Worm (Caenorhabditis elegans) whole organism, young adult: Measurements from ENCODE around the gene mtp-18.

ENCODE experiments used
- B0035.1 ChIP-seq: sonication (generic microtip); optimal IDR thresholded peaks from 2 replicates; lab custom pipeline; 2016; ENCODE audit warnings: missing genetic modification characterization, mild to moderate bottlenecking, missing compliant biosample characterization, missing genotype, missing genetic modification reagents
- B0261.1 ChIP-seq: sonication (generic microtip); optimal IDR thresholded peaks from 2 replicates; lab custom pipeline; 2016; ENCODE audit warnings: mild to moderate bottlenecking, missing genetic modification characterization, moderate library complexity, missing compliant biosample characterization
- B0336.3 ChIP-seq: fragments of 200-800 bp; sonication (Bioruptor generic); IDR thresholded peaks from 2 replicates; pipeline ENCODE4 v1.3.6; 2022; ENCODE audit warnings: missing genetic modification characterization, missing compliant biosample characterization
- F49E8.2 ChIP-seq: sonication (generic microtip); optimal IDR thresholded peaks from 3 replicates; lab custom pipeline; 2017; ENCODE audit warnings: missing genetic modification characterization, mild to moderate bottlenecking, missing compliant biosample characterization, antibody characterized with exemption, moderate library complexity; ENCODE audit not compliant: insufficient read depth
- F57A8.1 ChIP-seq: fragments of 200-800 bp; sonication (Bioruptor generic); optimal IDR thresholded peaks from 2 replicates; lab custom pipeline; 2018; ENCODE audit warnings: mild to moderate bottlenecking, missing genetic modification characterization, moderate library complexity, missing compliant biosample characterization
- F57C9.4 ChIP-seq: sonication (generic microtip); optimal IDR thresholded peaks from 2 replicates; lab custom pipeline; 2017; ENCODE audit warnings: mild to moderate bottlenecking, missing genetic modification characterization, missing compliant biosample characterization
- K12H6.12 ChIP-seq: fragments of 200-800 bp; sonication (Bioruptor generic); optimal IDR thresholded peaks from 2 replicates; lab custom pipeline; 2018; ENCODE audit warnings: mild to moderate bottlenecking, missing genetic modification characterization, missing compliant biosample characterization
- T07F8.4 ChIP-seq: sonication (generic microtip); optimal IDR thresholded peaks from 2 replicates; lab custom pipeline; 2016; ENCODE audit warnings: mild to moderate bottlenecking, missing genetic modification characterization, moderate library complexity, missing compliant biosample characterization
- Y53F4B.3 ChIP-seq: fragments of 200-800 bp; sonication (Bioruptor generic); IDR thresholded peaks from 2 replicates; pipeline ENCODE4 v1.3.6; 2022; ENCODE audit warnings: missing genetic modification reagents, missing genetic modification characterization, missing compliant biosample characterization
- Y67H2A.10 ChIP-seq: fragments of 200-800 bp; sonication (Bioruptor generic); conservative IDR thresholded peaks from 2 replicates; pipeline ENCODE4 v1.3.6; 2022; ENCODE audit warnings: missing genetic modification reagents, missing genetic modification characterization, missing compliant biosample characterization
- Y79H2A.3 ChIP-seq: fragments of 200-800 bp; sonication (Bioruptor generic); conservative IDR thresholded peaks from 2 replicates; pipeline ENCODE4 v1.3.6; 2022; ENCODE audit warnings: missing genetic modification reagents, missing genetic modification characterization, missing compliant biosample characterization
- Y95B8A.8 ChIP-seq: fragments of 200-800 bp; sonication (Bioruptor generic); IDR thresholded peaks from 2 replicates; pipeline ENCODE4 v1.3.6; 2022; ENCODE audit warnings: missing genetic modification reagents, missing genetic modification characterization, missing compliant biosample characterization
- akir-1 ChIP-seq: fragments of 200-800 bp; sonication (Bioruptor generic); optimal IDR thresholded peaks from 2 replicates; lab custom pipeline; 2018; ENCODE audit warnings: mild to moderate bottlenecking, missing genetic modification characterization, moderate library complexity, missing compliant biosample characterization
- aptf-3 ChIP-seq: fragments of 200-800 bp; sonication (Bioruptor generic); IDR thresholded peaks from 2 replicates; pipeline ENCODE4 v1.3.6; 2022; ENCODE audit warnings: missing genetic modification characterization, missing compliant biosample characterization
- attf-5 ChIP-seq: fragments of 200-800 bp; sonication (Bioruptor generic); optimal IDR thresholded peaks from 2 replicates; lab custom pipeline; 2018; ENCODE audit warnings: mild to moderate bottlenecking, missing genetic modification characterization, missing compliant biosample characterization
- bed-1 ChIP-seq: fragments of 200-800 bp; sonication (Bioruptor generic); IDR thresholded peaks from 2 replicates; pipeline ENCODE4 v1.3.6; 2022; ENCODE audit warnings: missing genetic modification reagents, missing genetic modification characterization, missing compliant biosample characterization
- cebp-1 ChIP-seq, 2 experiments: fragments of 200-800 bp in 1 of 2; sonication (Bioruptor generic) in 1 of 2; sonication (generic microtip) in 1 of 2; IDR thresholded peaks in 1 of 2; optimal IDR thresholded peaks in 1 of 2; 2 replicates each; pipeline versions ENCODE4 v1.3.6 to Lab custom; 2017 to 2022; ENCODE audit warnings: missing compliant biosample characterization in 2 of 2, missing genetic modification characterization in 2 of 2, mild to moderate bottlenecking in 1 of 2, missing genetic modification reagents in 1 of 2, moderate library complexity in 1 of 2
- ceh-27 ChIP-seq: fragments of 200-800 bp; sonication (Bioruptor generic); optimal IDR thresholded peaks from 2 replicates; lab custom pipeline; 2018; ENCODE audit warnings: mild to moderate bottlenecking, missing genetic modification characterization, moderate library complexity, missing compliant biosample characterization
- ceh-58 ChIP-seq: fragments of 200-800 bp; sonication (Bioruptor generic); IDR thresholded peaks from 2 replicates; pipeline ENCODE4 v1.3.6; 2022; ENCODE audit warnings: missing genetic modification characterization, missing compliant biosample characterization
- chd-7 ChIP-seq: sonication (generic microtip); optimal IDR thresholded peaks from 2 replicates; lab custom pipeline; 2016; ENCODE audit warnings: mild to moderate bottlenecking, missing genetic modification characterization, moderate library complexity, missing compliant biosample characterization
- dpl-1 ChIP-seq: fragments of 150-350 bp; optimal IDR thresholded peaks from 2 replicates; lab custom pipeline; 2014; ENCODE audit warnings: missing biosample characterization, missing genetic modification reagents, missing genetic modification characterization
- efl-1 ChIP-seq: fragments of 150-350 bp; optimal IDR thresholded peaks from 2 replicates; lab custom pipeline; 2014; ENCODE audit warnings: missing biosample characterization, missing genetic modification reagents, missing genetic modification characterization
- hlh-26 ChIP-seq: fragments of 200-800 bp; sonication (Bioruptor generic); conservative IDR thresholded peaks from 2 replicates; pipeline ENCODE4 v1.3.6; 2022; ENCODE audit warnings: missing genetic modification reagents, missing genetic modification characterization, missing compliant biosample characterization
- hmg-1.2 ChIP-seq: fragments of 200-800 bp; sonication (Bioruptor generic); IDR thresholded peaks from 2 replicates; pipeline ENCODE4 v1.3.6; 2022; ENCODE audit warnings: missing genetic modification reagents, missing genetic modification characterization, missing compliant biosample characterization
- hmg-20 ChIP-seq: fragments of 200-800 bp; sonication (Bioruptor generic); IDR thresholded peaks from 2 replicates; pipeline ENCODE4 v1.3.6; 2022; ENCODE audit warnings: missing genetic modification reagents, missing genetic modification characterization, missing compliant biosample characterization
- lag-1 ChIP-seq: fragments of 200-800 bp; sonication (Bioruptor generic); IDR thresholded peaks from 2 replicates; pipeline ENCODE4 v1.3.6; 2022; ENCODE audit warnings: missing genetic modification reagents, missing genetic modification characterization, missing compliant biosample characterization
- let-526 ChIP-seq: fragments of 200-800 bp; sonication (Bioruptor generic); IDR thresholded peaks from 2 replicates; pipeline ENCODE4 v1.3.6; 2022; ENCODE audit warnings: missing genetic modification reagents, missing genetic modification characterization, missing compliant biosample characterization
- let-607 ChIP-seq, 2 experiments: fragments of 200-800 bp in 1 of 2; sonication (Bioruptor generic) in 1 of 2; sonication (generic microtip) in 1 of 2; optimal IDR thresholded peaks; 2 replicates each; lab custom pipeline; 2016 to 2018; ENCODE audit warnings: mild to moderate bottlenecking in 2 of 2, missing compliant biosample characterization in 2 of 2, missing genetic modification characterization in 2 of 2, moderate library complexity in 2 of 2, missing genotype in 1 of 2
- lin-35 ChIP-seq, 3 experiments: fragments of 150-350 bp in 2 of 3; sonication (generic microtip) in 1 of 3; optimal IDR thresholded peaks; 2 replicates each; lab custom pipeline; 2014 to 2018; ENCODE audit warnings: missing biosample characterization in 3 of 3, missing genetic modification characterization in 3 of 3, missing genetic modification reagents in 3 of 3
- lin-40 ChIP-seq: sonication (generic microtip); optimal IDR thresholded peaks from 2 replicates; lab custom pipeline; 2016; ENCODE audit warnings: missing genetic modification characterization, mild to moderate bottlenecking, missing compliant biosample characterization, missing genotype, missing genetic modification reagents
- lin-54 ChIP-seq: fragments of 200-800 bp; sonication (Bioruptor generic); optimal IDR thresholded peaks from 2 replicates; lab custom pipeline; 2018; ENCODE audit warnings: mild to moderate bottlenecking, missing genetic modification characterization, missing compliant biosample characterization
- lsy-27 ChIP-seq: sonication (generic microtip); optimal IDR thresholded peaks from 2 replicates; lab custom pipeline; 2017; ENCODE audit warnings: missing genetic modification characterization, mild to moderate bottlenecking, missing compliant biosample characterization, antibody characterized with exemption, missing genotype, borderline replicate concordance; ENCODE audit not compliant: insufficient read depth
- madf-10 ChIP-seq: sonication (generic microtip); optimal IDR thresholded peaks from 2 replicates; lab custom pipeline; 2016; ENCODE audit warnings: mild to moderate bottlenecking, missing genetic modification characterization, missing compliant biosample characterization
- mes-4 ChIP-seq: sonication (generic microtip); optimal IDR thresholded peaks from 2 replicates; lab custom pipeline; 2016; ENCODE audit warnings: missing genotype, missing genetic modification characterization, missing compliant biosample characterization
- pbrm-1 ChIP-seq: fragments of 200-800 bp; sonication (Bioruptor generic); IDR thresholded peaks from 2 replicates; pipeline ENCODE4 v1.3.6; 2022; ENCODE audit warnings: missing genetic modification reagents, missing genetic modification characterization, missing compliant biosample characterization
- repo-1 ChIP-seq: sonication (generic microtip); optimal IDR thresholded peaks from 2 replicates; lab custom pipeline; 2017; ENCODE audit warnings: mild to moderate bottlenecking, missing genetic modification characterization, missing compliant biosample characterization
- sdz-38 ChIP-seq: sonication (generic microtip); optimal IDR thresholded peaks from 2 replicates; lab custom pipeline; 2016; ENCODE audit warnings: missing genotype, missing genetic modification characterization, missing compliant biosample characterization
- snpc-1.1 ChIP-seq: sonication (generic microtip); optimal IDR thresholded peaks from 2 replicates; lab custom pipeline; 2017; ENCODE audit warnings: missing genetic modification characterization, mild to moderate bottlenecking, missing compliant biosample characterization, antibody characterized with exemption, moderate library complexity, missing genotype, missing genetic modification reagents; ENCODE audit not compliant: insufficient read depth
- snpc-1.3 ChIP-seq: sonication (generic microtip); optimal IDR thresholded peaks from 2 replicates; lab custom pipeline; 2017; ENCODE audit warnings: missing genetic modification characterization, mild to moderate bottlenecking, missing compliant biosample characterization, antibody characterized with exemption, moderate library complexity, missing genotype, missing genetic modification reagents; ENCODE audit not compliant: insufficient read depth
- somi-1 ChIP-seq: fragments of 200-800 bp; sonication (Bioruptor generic); optimal IDR thresholded peaks from 2 replicates; lab custom pipeline; 2018; ENCODE audit warnings: mild to moderate bottlenecking, missing genetic modification characterization, missing compliant biosample characterization
- tbx-9 ChIP-seq: sonication (generic microtip); optimal IDR thresholded peaks from 2 replicates; lab custom pipeline; 2016; ENCODE audit warnings: borderline replicate concordance, missing genetic modification characterization, inconsistent platforms, missing compliant biosample characterization
- unc-130 ChIP-seq: sonication (generic microtip); optimal IDR thresholded peaks from 2 replicates; lab custom pipeline; 2016; ENCODE audit warnings: missing genetic modification reagents, missing genetic modification characterization, missing compliant biosample characterization
- zim-3 ChIP-seq: sonication (generic microtip); optimal IDR thresholded peaks from 2 replicates; lab custom pipeline; 2017; ENCODE audit warnings: mild to moderate bottlenecking, missing genetic modification characterization, moderate library complexity, missing compliant biosample characterization
- ztf-18 ChIP-seq: sonication (generic microtip); optimal IDR thresholded peaks from 2 replicates; lab custom pipeline; 2016; ENCODE audit warnings: missing genotype, mild to moderate bottlenecking, missing genetic modification characterization, missing compliant biosample characterization

The mtp-18 gene

ce11 chrX:6208463-6208862 lies 2.3 kb upstream of the mtp-18 start, which contains the start of gene C14F11.7:
Gene C14F11.7, minus strand, starts transcription at chrX:6208563.
- TF ChIP-seq attf-5 (GFP tag; lab: Kevin White, UChicago): no peak
- no peak for TF ChIP-seq lag-1 (GFP tag; lab: Robert Waterston, UW)
- no peak for TF ChIP-seq K12H6.12 (tag; lab: Kevin White, UChicago)
- TF ChIP-seq somi-1 (GFP tag; lab: Kevin White, UChicago): no peak
- no peak for TF ChIP-seq zim-3 (tag; lab: Kevin White, UChicago)
- TF ChIP-seq F49E8.2: no peak
- no peak for TF ChIP-seq tbx-9 (tag; lab: Kevin White, UChicago)
- TF ChIP-seq sdz-38 (tag; lab: Kevin White, UChicago): no peak

DNA sequence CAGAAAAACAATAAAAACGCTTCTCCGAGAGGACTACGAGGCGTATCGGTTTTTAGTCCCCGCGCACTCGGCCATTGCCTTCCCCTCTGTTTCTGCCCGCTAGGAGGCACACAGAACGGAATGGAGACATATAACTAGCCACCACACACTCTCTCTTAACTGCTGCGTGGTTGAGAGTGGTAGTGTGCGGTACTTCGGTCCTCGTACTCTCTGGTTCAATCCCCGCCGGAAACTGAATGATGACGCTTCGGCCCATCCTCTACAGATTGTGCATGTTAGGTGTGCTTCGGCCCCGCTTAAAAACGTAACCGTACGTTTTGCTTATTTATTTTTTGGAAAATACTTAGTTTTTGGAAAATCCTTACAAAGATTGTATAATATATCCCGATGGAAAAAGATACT lies 1.5 kb upstream of the mtp-18 start, which contains the start of gene T13C5.6:
TSS of gene T13C5.6 (minus strand) at position 1 of the 402 bp plus-strand sequence.
- TF ChIP-seq hlh-26 (GFP tag; lab: Robert Waterston, UW) (0 out of 2 replicates have a peak, but pooled peaks have one; percentile 43), F57A8.1 (GFP tag; lab: Kevin White, UChicago) (peak; percentile 77), lin-54 (GFP tag; lab: Kevin White, UChicago) (peak; percentile 69), B0035.1 (tag; lab: Kevin White, UChicago) (peak; percentile 88), lin-35 (GFP tag; optimal IDR thresholded peaks at IDR 0.05; lab: Kevin White, UChicago) (peak in 1 of 3 experiments; percentile 58), let-526 (GFP tag; lab: Robert Waterston, UW) (peak; percentile 87; the same call in 1 of the 2 replicates), chd-7 (tag; lab: Kevin White, UChicago) (peak; percentile 93), ceh-27 (peak; percentile 97), pbrm-1 (peak; percentile 81), F57C9.4 (tag; lab: Kevin White, UChicago) (peak; percentile 91), akir-1 (GFP tag; lab: Kevin White, UChicago) (peak; percentile 79), hmg-20 (GFP tag; lab: Robert Waterston, UW) (peak; percentile 85), unc-130 (peak; percentile 76), ztf-18 (tag; lab: Kevin White, UChicago) (peak; percentile 77), bed-1 (GFP tag; lab: Robert Waterston, UW) (peak; percentile 92; the same call in 1 of the 2 replicates), aptf-3 (GFP tag; lab: Robert Waterston, UW) (peak; percentile 66; the same call in 1 of the 2 replicates), repo-1 (tag; lab: Kevin White, UChicago) (peak; percentile 93), Y67H2A.10 (GFP tag; lab: Robert Waterston, UW) (0 out of 2 replicates have a peak, but pooled peaks have one; percentile 26), Y95B8A.8 (GFP tag; lab: Robert Waterston, UW) (0 out of 2 replicates have a peak, but pooled peaks have one; percentile 48), ceh-58 (GFP tag; lab: Robert Waterston, UW) (no peak), dpl-1 (no peak), zim-3 (tag; lab: Kevin White, UChicago) (peak; percentile 88), efl-1 (GFP tag; lab: Kevin White, UChicago) (no peak), lsy-27 (tag; lab: Kevin White, UChicago) (peak; percentile 30), mes-4 (peak; percentile 87), snpc-1.3 (tag; lab: Kevin White, UChicago) (peak; percentile 81), madf-10 (tag; lab: Kevin White, UChicago) (peak; percentile 85), tbx-9 (tag; lab: Kevin White, UChicago) (peak; percentile 74), Y79H2A.3 (GFP tag; lab: Robert Waterston, UW) (peak; percentile 66; the same call in 1 of the 2 replicates), hmg-1.2 (peak; percentile 82), cebp-1 (GFP tag; IDR thresholded peaks at IDR 0.05; lab: Robert Waterston, UW) (peak; percentile 74), cebp-1 (tag; optimal IDR thresholded peaks at IDR 0.05; lab: Kevin White, UChicago) (peak; percentile 91), let-607 (tag; optimal IDR thresholded peaks at IDR 0.05; lab: Kevin White, UChicago) (peak; percentile 80 to 84), Y53F4B.3 (GFP tag; lab: Robert Waterston, UW) (no peak), B0336.3 (GFP tag; lab: Robert Waterston, UW) (peak; percentile 85; the same call in 1 of the 2 replicates), T07F8.4 (tag; lab: Kevin White, UChicago) (peak; percentile 83), sdz-38 (tag; lab: Kevin White, UChicago) (peak; percentile 61), lin-40 (tag; lab: Kevin White, UChicago) (peak; percentile 93), B0261.1 (tag; lab: Kevin White, UChicago) (peak; percentile 92), snpc-1.1 (tag; lab: Kevin White, UChicago) (no peak)
